Fruit fly (Drosophila melanogaster): ENCODE measurements around the gene CG4592.
A peak's percentile ranks its signal among the peaks of the same experiment; 100 is the strongest.

CG4592 gene

dm6 chr2L:9915011-9915850 is 6.2 kb upstream of the CG4592 start, which contains the start of gene yip2 (continued):
- no peak; the same call in 2 of the 3 replicates for TF ChIP-seq B-H1 (GFP tag; IDR thresholded peaks at IDR 0.05)
- TF ChIP-seq CG17359 (tag; optimal IDR thresholded peaks at IDR 0.05): peak; percentile 62
- no peak for TF ChIP-seq pan (optimal IDR thresholded peaks at IDR 0.05)
- TF ChIP-seq pan (GFP tag; optimal IDR thresholded peaks at IDR 0.05 in 1 of 2, IDR thresholded peaks at IDR 0.05 in 1 of 2): peak in 1 of 2 experiments; percentile 71
- peak; percentile 30 for TF ChIP-seq CG15601 (tag; optimal IDR thresholded peaks at IDR 0.05)
- no peak for TF ChIP-seq cato (GFP tag; optimal IDR thresholded peaks at IDR 0.05; ENCODE audit: borderline replicate concordance)
- TF ChIP-seq so (GFP tag; IDR thresholded peaks at IDR 0.05): peak; percentile 80; the same call in 2 of the 3 replicates
- peak; percentile 22 for TF ChIP-seq nmo (GFP tag; optimal IDR thresholded peaks at IDR 0.05)
- no peak for TF ChIP-seq CG11085 (GFP tag; IDR thresholded peaks at IDR 0.05)
- no peak; the same call in 2 of the 3 replicates for TF ChIP-seq ken (GFP tag; IDR thresholded peaks at IDR 0.05)
- TF ChIP-seq Rx (GFP tag; IDR thresholded peaks at IDR 0.05): no peak
- TF ChIP-seq CG15073 (GFP tag; optimal IDR thresholded peaks at IDR 0.05): no peak
- TF ChIP-seq repo (GFP tag; optimal IDR thresholded peaks at IDR 0.05): no peak
- TF ChIP-seq CG2120 (GFP tag; optimal IDR thresholded peaks at IDR 0.05): peak; percentile 83
- no peak for TF ChIP-seq ash1 (GFP tag; optimal IDR thresholded peaks at IDR 0.05)
- TF ChIP-seq ase (GFP tag; IDR thresholded peaks at IDR 0.05): peak; percentile 49; the same call in 1 of the 3 replicates
- TF ChIP-seq CG4730 (GFP tag; IDR thresholded peaks at IDR 0.05): 0 out of 2 replicates have a peak, but pooled peaks have one; percentile 36
- TF ChIP-seq Gsc (GFP tag; IDR thresholded peaks at IDR 0.05): no peak
- peak; percentile 52 for TF ChIP-seq mam (GFP tag; optimal IDR thresholded peaks at IDR 0.05)
- no peak for TF ChIP-seq bigmax (GFP tag; optimal IDR thresholded peaks at IDR 0.05)
- TF ChIP-seq tgo (GFP tag; IDR thresholded peaks at IDR 0.05): peak; percentile 75
- TF ChIP-seq E2f2 (GFP tag; IDR thresholded peaks at IDR 0.05): peak; percentile 49; the same call in 1 of the 2 replicates
- TF ChIP-seq fu2 (GFP tag; optimal IDR thresholded peaks at IDR 0.05): peak; percentile 62
- TF ChIP-seq CG31224 (GFP tag; IDR thresholded peaks at IDR 0.05): no peak; the same call in none of the 2 replicates
- peak; percentile 40 for TF ChIP-seq D19A (tag; optimal IDR thresholded peaks at IDR 0.05)
- peak; percentile 1 for TF ChIP-seq fd96Cb (tag; optimal IDR thresholded peaks at IDR 0.05)
- TF ChIP-seq Sox100B (GFP tag; optimal IDR thresholded peaks at IDR 0.05): peak; percentile 56
- TF ChIP-seq Usf (GFP tag; optimal IDR thresholded peaks at IDR 0.05): peak; percentile 0
- TF ChIP-seq CG33213 (GFP tag; optimal IDR thresholded peaks at IDR 0.05): no peak
- no peak for TF ChIP-seq CG14710 (tag; optimal IDR thresholded peaks at IDR 0.05)
- TF ChIP-seq lab (GFP tag; optimal IDR thresholded peaks at IDR 0.05): peak; percentile 79
- no peak for TF ChIP-seq yki (optimal IDR thresholded peaks at IDR 0.05)
- TF ChIP-seq CG2116 (GFP tag; optimal IDR thresholded peaks at IDR 0.05): peak; percentile 21
- TF ChIP-seq vnd (GFP tag; IDR thresholded peaks at IDR 0.05; ENCODE audit: partially characterized antibody): no peak
- no peak for TF ChIP-seq ewg (GFP tag; optimal IDR thresholded peaks at IDR 0.05)
- TF ChIP-seq wek (GFP tag; optimal IDR thresholded peaks at IDR 0.05): peak; percentile 54
- no peak; the same call in 1 of the 2 replicates for TF ChIP-seq dimm (GFP tag; IDR thresholded peaks at IDR 0.05)
- no peak for TF ChIP-seq psq (GFP tag; optimal IDR thresholded peaks at IDR 0.05)
- peak; percentile 21 for TF ChIP-seq schlank (tag; optimal IDR thresholded peaks at IDR 0.05)
- TF ChIP-seq CG7786 (GFP tag; optimal IDR thresholded peaks at IDR 0.05): peak; percentile 53
- TF ChIP-seq Sin3A (optimal IDR thresholded peaks at IDR 0.05): no peak
- peak; percentile 63; the same call in 2 of the 3 replicates for TF ChIP-seq CG11456 (GFP tag; IDR thresholded peaks at IDR 0.05)
- TF ChIP-seq jing (GFP tag; optimal IDR thresholded peaks at IDR 0.05): no peak
- TF ChIP-seq Poxn (GFP tag; IDR thresholded peaks at IDR 0.05): no peak
- TF ChIP-seq ind (GFP tag; optimal IDR thresholded peaks at IDR 0.05): peak; percentile 61
- TF ChIP-seq run (tag; optimal IDR thresholded peaks at IDR 0.05): peak; percentile 21
- 0 out of 2 replicates have a peak, but pooled peaks have one; percentile 29 for TF ChIP-seq CG32767 (GFP tag; IDR thresholded peaks at IDR 0.05)
- no peak for TF ChIP-seq klu (GFP tag; IDR thresholded peaks at IDR 0.05)
- no peak for TF ChIP-seq toy (GFP tag; IDR thresholded peaks at IDR 0.05)
- TF ChIP-seq ems (GFP tag; optimal IDR thresholded peaks at IDR 0.05): peak; percentile 17
